Worm (Caenorhabditis elegans) whole organism, L2 larva: ENCODE measurements around the gene hlh-29.

Experiments
- aly-2 ChIP-seq: fragments of 150-350 bp; optimal IDR thresholded peaks from 2 replicates; lab custom pipeline; 2014; ENCODE audit warnings: missing biosample characterization, missing genetic modification characterization
- ama-1 ChIP-seq: fragments of 150-350 bp; optimal IDR thresholded peaks from 2 replicates; lab custom pipeline; 2018; ENCODE audit warnings: inconsistent platforms

- TF ChIP-seq aly-2 (tag; lab: Kevin White, UChicago) = no peak
- TF ChIP-seq ama-1 (lab: Kevin White, UChicago) = no peak
These were observed 34.0 kb downstream of the hlh-29 start for ce11 chrX:17514422-17514821.
